Fruit fly (Drosophila melanogaster) whole organism, wandering third instar larva: ENCODE data around the gene Rint1.

Experiments used
- Abd-B ChIP-seq: fragments of >200 bp; optimal IDR thresholded peaks from 2 replicates; lab custom pipeline; 2017; ENCODE audit warnings: missing biosample characterization, missing genetic modification characterization
- CG32264 ChIP-seq: fragments of 200-800 bp; sonication (Bioruptor generic); optimal IDR thresholded peaks from 2 replicates; lab custom pipeline; 2016; ENCODE audit warnings: missing biosample characterization, missing genetic modification characterization
- CG9705 ChIP-seq: fragments of 200-800 bp; sonication (Bioruptor generic); optimal IDR thresholded peaks from 2 replicates; lab custom pipeline; 2018; ENCODE audit warnings: missing biosample characterization, mild to moderate bottlenecking, missing genetic modification characterization
- CrebA ChIP-seq: fragments of 200-800 bp; sonication (Bioruptor generic); optimal IDR thresholded peaks from 2 replicates; lab custom pipeline; 2016; ENCODE audit warnings: missing biosample characterization, mild to moderate bottlenecking, missing genetic modification characterization, borderline replicate concordance
- Dfd ChIP-seq: fragments of >200 bp; optimal IDR thresholded peaks from 2 replicates; lab custom pipeline; 2017; ENCODE audit warnings: missing biosample characterization, missing genetic modification characterization
- GATAd ChIP-seq: sonication (Bioruptor generic); optimal IDR thresholded peaks from 2 replicates; lab custom pipeline; 2016; ENCODE audit warnings: missing biosample characterization, missing genetic modification characterization
- HLH106 ChIP-seq: fragments of 200-800 bp; optimal IDR thresholded peaks from 3 replicates; lab custom pipeline; 2019; ENCODE audit warnings: missing biosample characterization, mild to moderate bottlenecking, missing genetic modification characterization, moderate library complexity
- Hnf4 ChIP-seq: fragments of 200-800 bp; sonication (Bioruptor generic); optimal IDR thresholded peaks from 2 replicates; lab custom pipeline; 2016; ENCODE audit warnings: missing biosample characterization, mild to moderate bottlenecking, missing genetic modification characterization
- Hr78 ChIP-seq: fragments of >200 bp; optimal IDR thresholded peaks from 2 replicates; lab custom pipeline; 2017; ENCODE audit warnings: missing biosample characterization, missing genetic modification characterization
- Hr83 ChIP-seq: fragments of 200-300 bp; sonication (Bioruptor generic); optimal IDR thresholded peaks from 2 replicates; lab custom pipeline; 2016; ENCODE audit warnings: missing biosample characterization, mild to moderate bottlenecking, missing genetic modification characterization, moderate library complexity; ENCODE audit not compliant: poor library complexity, severe bottlenecking
- Jra ChIP-seq: sonication (Bioruptor generic); optimal IDR thresholded peaks from 2 replicates; lab custom pipeline; 2016; ENCODE audit warnings: missing biosample characterization, missing genetic modification characterization
- N ChIP-seq: fragments of >200 bp; optimal IDR thresholded peaks from 2 replicates; lab custom pipeline; 2018; ENCODE audit warnings: missing biosample characterization, missing external identifiers, missing genetic modification characterization
- OdsH ChIP-seq: fragments of 200-800 bp; sonication (Bioruptor generic); optimal IDR thresholded peaks from 2 replicates; lab custom pipeline; 2016; ENCODE audit warnings: missing biosample characterization, mild to moderate bottlenecking, missing genetic modification characterization
- Rel ChIP-seq, 2 experiments: fragments of 200-800 bp; sonication (Bioruptor generic) in 1 of 2; optimal IDR thresholded peaks; 2 replicates in 1 of 2; 3 replicates in 1 of 2; lab custom pipeline; 2016 to 2019; ENCODE audit warnings: mild to moderate bottlenecking in 2 of 2, missing biosample characterization in 2 of 2, missing genetic modification characterization in 2 of 2, moderate library complexity in 1 of 2
- Sp1 ChIP-seq: fragments of 200-800 bp; sonication (Bioruptor generic); optimal IDR thresholded peaks from 3 replicates; lab custom pipeline; 2019; ENCODE audit warnings: missing biosample characterization, mild to moderate bottlenecking, missing genetic modification characterization, moderate library complexity
- Vsx2 ChIP-seq: fragments of 200-300, 225-300 bp; sonication (Bioruptor generic); optimal IDR thresholded peaks from 2 replicates; lab custom pipeline; 2018; ENCODE audit warnings: missing biosample characterization, missing genetic modification characterization; ENCODE audit not compliant: partially characterized antibody
- br ChIP-seq: fragments of 200-800 bp; sonication (Bioruptor generic); optimal IDR thresholded peaks from 2 replicates; lab custom pipeline; 2016; ENCODE audit warnings: missing biosample characterization, missing genetic modification characterization
- brk ChIP-seq: fragments of 200-800 bp; sonication (Bioruptor generic); optimal IDR thresholded peaks from 2 replicates; lab custom pipeline; 2016; ENCODE audit warnings: missing biosample characterization, mild to moderate bottlenecking, missing genetic modification characterization
- dl ChIP-seq, 2 experiments: fragments of 175-275, 200-275 bp in 1 of 2; fragments of 200-275 bp in 1 of 2; sonication (Bioruptor generic); optimal IDR thresholded peaks; lab custom pipeline; 2018; ENCODE audit warnings: mild to moderate bottlenecking in 2 of 2, missing biosample characterization in 2 of 2, missing genetic modification characterization in 2 of 2, moderate library complexity in 2 of 2; ENCODE audit not compliant: partially characterized antibody in 2 of 2, insufficient read depth in 1 of 2
- dmrt93B ChIP-seq: fragments of 200-800 bp; sonication (Bioruptor generic); optimal IDR thresholded peaks from 2 replicates; lab custom pipeline; 2018; ENCODE audit warnings: missing biosample characterization, mild to moderate bottlenecking, missing genetic modification characterization
- ey ChIP-seq: fragments of 200-800 bp; sonication (Bioruptor generic); optimal IDR thresholded peaks from 2 replicates; lab custom pipeline; 2016; ENCODE audit warnings: missing biosample characterization, missing genetic modification characterization
- foxo ChIP-seq, 2 experiments: fragments of 200-800 bp; sonication (Bioruptor generic); optimal IDR thresholded peaks; 2 replicates in 1 of 2; 3 replicates in 1 of 2; lab custom pipeline; 2016 to 2017; ENCODE audit warnings: missing biosample characterization in 2 of 2, missing genetic modification characterization in 2 of 2
- fru ChIP-seq: fragments of 200-800 bp; sonication (Bioruptor generic); optimal IDR thresholded peaks from 3 replicates; lab custom pipeline; 2016; ENCODE audit warnings: missing biosample characterization, mild to moderate bottlenecking, missing genetic modification characterization
- h ChIP-seq: fragments of 200-800 bp; sonication (Bioruptor generic); optimal IDR thresholded peaks from 3 replicates; lab custom pipeline; 2016; ENCODE audit warnings: missing biosample characterization, mild to moderate bottlenecking, missing genetic modification characterization
- jim ChIP-seq: fragments of 175-275, 200-325 bp; sonication (Bioruptor generic); optimal IDR thresholded peaks from 2 replicates; lab custom pipeline; 2016; ENCODE audit warnings: missing biosample characterization, mild to moderate bottlenecking, missing genetic modification characterization
- pan ChIP-seq: fragments of >200 bp; optimal IDR thresholded peaks from 2 replicates; lab custom pipeline; 2017
- rgr ChIP-seq: fragments of 200-800 bp; sonication (Bioruptor generic); optimal IDR thresholded peaks from 3 replicates; lab custom pipeline; 2016; ENCODE audit warnings: missing biosample characterization, mild to moderate bottlenecking, missing genetic modification characterization
- sage ChIP-seq: fragments of 200-800 bp; sonication (Bioruptor generic); optimal IDR thresholded peaks from 2 replicates; lab custom pipeline; 2016; ENCODE audit warnings: missing biosample characterization, mild to moderate bottlenecking, missing genetic modification characterization
- tai ChIP-seq: sonication (Bioruptor generic); optimal IDR thresholded peaks from 2 replicates; lab custom pipeline; 2016; ENCODE audit warnings: missing biosample characterization, missing genetic modification characterization
- usp ChIP-seq: fragments of >200 bp; optimal IDR thresholded peaks from 2 replicates; lab custom pipeline; 2017; ENCODE audit warnings: missing biosample characterization, missing genetic modification characterization
- woc ChIP-seq: sonication (Bioruptor generic); optimal IDR thresholded peaks from 2 replicates; lab custom pipeline; 2016; ENCODE audit warnings: missing biosample characterization, mild to moderate bottlenecking, missing genetic modification characterization

Gene Rint1

dm6 chr3L:7300660-7301059 is 22.8 kb upstream of the Rint1 start:
- no peak for TF ChIP-seq Sp1 (GFP tag; lab: Kevin White, UChicago)
- no peak for TF ChIP-seq Hr83
- no peak for TF ChIP-seq h (GFP tag; lab: Kevin White, UChicago)
- no peak for TF ChIP-seq sage
- no peak for TF ChIP-seq usp
- no peak for TF ChIP-seq N (GFP tag; lab: Kevin White, UChicago)
- no peak for TF ChIP-seq tai (GFP tag; lab: Kevin White, UChicago)
- TF ChIP-seq Hnf4 (GFP tag; lab: Kevin White, UChicago): no peak
- no peak for TF ChIP-seq CG32264 (GFP tag; lab: Kevin White, UChicago)
- no peak for TF ChIP-seq fru (GFP tag; lab: Kevin White, UChicago)
- no peak for TF ChIP-seq woc
- no peak for TF ChIP-seq brk (GFP tag; lab: Kevin White, UChicago)
- TF ChIP-seq Abd-B (GFP tag; lab: Kevin White, UChicago): no peak
- TF ChIP-seq Hr78 (GFP tag; lab: Kevin White, UChicago): no peak

dm6 chr3L:7312754-7313153 is 10.7 kb upstream of the Rint1 start, which contains the start of gene unc-13-4A:
unc-13-4A (minus strand) TSS chr3L:7312896.
- TF ChIP-seq tai (GFP tag; lab: Kevin White, UChicago) (no peak), rgr (GFP tag; lab: Kevin White, UChicago) (no peak), pan (lab: Kevin White, UChicago) (no peak), h (GFP tag; lab: Kevin White, UChicago) (no peak), HLH106 (tag; lab: Kevin White, UChicago) (no peak), CrebA (no peak), brk (GFP tag; lab: Kevin White, UChicago) (no peak), CG9705 (GFP tag; lab: Kevin White, UChicago) (no peak), Hr83 (no peak), dmrt93B (GFP tag; lab: Kevin White, UChicago) (no peak), Dfd (no peak)

dm6 chr3L:7313559-7314132 is 9.8 kb upstream of the Rint1 start:
- TF ChIP-seq Rel (GFP tag; optimal IDR thresholded peaks at IDR 0.05; lab: Kevin White, UChicago) (no peak), Rel (tag; optimal IDR thresholded peaks at IDR 0.05; lab: Kevin White, UChicago) (no peak), Vsx2 (GFP tag; lab: Kevin White, UChicago) (no peak), br (no peak), Jra (GFP tag; lab: Kevin White, UChicago) (no peak), ey (no peak), CG32264 (GFP tag; lab: Kevin White, UChicago) (no peak), CrebA (no peak), OdsH (GFP tag; lab: Kevin White, UChicago) (no peak)

dm6 chr3L:7314133-7314532 is 9.3 kb upstream of the Rint1 start:
- no peak for TF ChIP-seq GATAd (GFP tag; lab: Kevin White, UChicago)
- TF ChIP-seq jim (GFP tag; lab: Kevin White, UChicago): no peak
- no peak for TF ChIP-seq CG9705 (GFP tag; lab: Kevin White, UChicago)
- TF ChIP-seq CrebA: no peak
- no peak for TF ChIP-seq fru (GFP tag; lab: Kevin White, UChicago)
- no peak for TF ChIP-seq brk (GFP tag; lab: Kevin White, UChicago)
- TF ChIP-seq foxo (GFP tag; optimal IDR thresholded peaks at IDR 0.05; lab: Kevin White, UChicago): no peak
- TF ChIP-seq rgr (GFP tag; lab: Kevin White, UChicago): no peak
- TF ChIP-seq dmrt93B (GFP tag; lab: Kevin White, UChicago): no peak
- TF ChIP-seq Abd-B (GFP tag; lab: Kevin White, UChicago): no peak
- TF ChIP-seq dl (GFP tag; optimal IDR thresholded peaks at IDR 0.05; lab: Kevin White, UChicago; ENCODE audit: insufficient read depth in 1 of 2, partially characterized antibody in 2 of 2): no peak
- TF ChIP-seq woc: no peak
- no peak for TF ChIP-seq N (GFP tag; lab: Kevin White, UChicago)
- TF ChIP-seq, all 38 proteins: peak for 0

dm6 chr3L:7319768-7320167 is 3.7 kb upstream of the Rint1 start, which contains the start of gene CG8607:
CG8607 (plus strand) TSS chr3L:7320068.
- TF ChIP-seq dmrt93B (GFP tag; lab: Kevin White, UChicago): no peak
- TF ChIP-seq OdsH (GFP tag; lab: Kevin White, UChicago): no peak
- no peak for TF ChIP-seq N (GFP tag; lab: Kevin White, UChicago)
- TF ChIP-seq jim (GFP tag; lab: Kevin White, UChicago): no peak
- no peak for TF ChIP-seq h (GFP tag; lab: Kevin White, UChicago)
- TF ChIP-seq Hnf4 (GFP tag; lab: Kevin White, UChicago): no peak
- no peak for TF ChIP-seq GATAd (GFP tag; lab: Kevin White, UChicago)
- no peak for TF ChIP-seq foxo (GFP tag; optimal IDR thresholded peaks at IDR 0.05; lab: Kevin White, UChicago)
- TF ChIP-seq fru (GFP tag; lab: Kevin White, UChicago): no peak
- no peak for TF ChIP-seq Vsx2 (GFP tag; lab: Kevin White, UChicago)
- TF ChIP-seq, all 38 proteins: peak for 0
